Fruit fly (Drosophila melanogaster) whole organism, prepupa: Measurements from ENCODE around the gene Osi22.
A peak's percentile ranks its signal among the peaks of the same experiment; 100 is the strongest.

Experiments
- Blimp-1 ChIP-seq: fragments of 200-800 bp; sonication (Bioruptor generic); optimal IDR thresholded peaks from 3 replicates; lab custom pipeline; 2017; ENCODE audit warnings: missing biosample characterization, missing genetic modification characterization, mild to moderate bottlenecking, moderate library complexity, missing genetic modification reagents
- CG10631 ChIP-seq: fragments of 200-800 bp; sonication (Bioruptor generic); optimal IDR thresholded peaks from 2 replicates; lab custom pipeline; 2016; ENCODE audit warnings: missing biosample characterization, missing genetic modification characterization
- CG10669 ChIP-seq: fragments of 200-800 bp; sonication (Bioruptor generic); optimal IDR thresholded peaks from 3 replicates; lab custom pipeline; 2018; ENCODE audit warnings: missing biosample characterization, mild to moderate bottlenecking, missing genetic modification characterization, moderate library complexity
- CG11294 ChIP-seq: fragments of 200-800 bp; sonication (Bioruptor generic); IDR thresholded peaks from 2 replicates; pipeline ENCODE4 v1.3.6; 2022; ENCODE audit warnings: missing biosample characterization, missing genetic modification characterization
- CG11902 ChIP-seq: fragments of 200-800 bp; sonication (Bioruptor generic); optimal IDR thresholded peaks from 3 replicates; lab custom pipeline; 2016; ENCODE audit warnings: missing biosample characterization, missing genetic modification characterization
- CG15336 ChIP-seq: fragments of 200-800 bp; sonication (Bioruptor generic); IDR thresholded peaks from 2 replicates; pipeline ENCODE4 v1.3.6; 2022; ENCODE audit warnings: missing biosample characterization, missing genetic modification characterization
- CG1621 ChIP-seq: fragments of 200-800 bp; sonication (Bioruptor generic); optimal IDR thresholded peaks from 3 replicates; lab custom pipeline; 2018; ENCODE audit warnings: missing biosample characterization, mild to moderate bottlenecking, missing genetic modification characterization
- CG16779 ChIP-seq: fragments of 200-800 bp; sonication (Bioruptor generic); optimal IDR thresholded peaks from 3 replicates; lab custom pipeline; 2017; ENCODE audit warnings: missing biosample characterization, mild to moderate bottlenecking, missing genetic modification characterization
- CG3032 ChIP-seq: fragments of 200-800 bp; optimal IDR thresholded peaks from 2 replicates; lab custom pipeline; 2019; ENCODE audit warnings: missing biosample characterization, mild to moderate bottlenecking, missing genetic modification characterization, moderate library complexity
- CG31627 ChIP-seq: fragments of 200-800 bp; sonication (Bioruptor generic); optimal IDR thresholded peaks from 3 replicates; lab custom pipeline; 2016; ENCODE audit warnings: missing biosample characterization, missing genetic modification characterization
- CG32006 ChIP-seq: fragments of 200-800 bp; sonication (Bioruptor generic); optimal IDR thresholded peaks from 3 replicates; lab custom pipeline; 2017; ENCODE audit warnings: missing biosample characterization, mild to moderate bottlenecking, missing genetic modification characterization
- CG3919 ChIP-seq: fragments of 200-800 bp; sonication (Bioruptor generic); optimal IDR thresholded peaks from 3 replicates; lab custom pipeline; 2016; ENCODE audit warnings: missing biosample characterization, missing genetic modification characterization
- CG4318 ChIP-seq: fragments of 200-800 bp; sonication (Bioruptor generic); optimal IDR thresholded peaks from 3 replicates; lab custom pipeline; 2017; ENCODE audit warnings: missing biosample characterization, mild to moderate bottlenecking, missing genetic modification characterization
- CG6163 ChIP-seq: fragments of 200-800 bp; sonication (Bioruptor generic); IDR thresholded peaks from 3 replicates; pipeline ENCODE4 v1.3.6; 2022; ENCODE audit warnings: missing biosample characterization, missing genetic modification characterization
- CG6792 ChIP-seq: fragments of 200-800 bp; sonication (Bioruptor generic); optimal IDR thresholded peaks from 3 replicates; lab custom pipeline; 2016; ENCODE audit warnings: missing biosample characterization, missing genetic modification characterization
- CG6854 ChIP-seq: fragments of 200-800 bp; sonication (Bioruptor generic); optimal IDR thresholded peaks from 2 replicates; lab custom pipeline; 2017; ENCODE audit warnings: missing biosample characterization, mild to moderate bottlenecking, missing genetic modification characterization
- CG7368 ChIP-seq: fragments of 200-800 bp; sonication (Bioruptor generic); optimal IDR thresholded peaks from 3 replicates; lab custom pipeline; 2016; ENCODE audit warnings: missing biosample characterization, missing genetic modification characterization
- CG8119 ChIP-seq: fragments of 200-800 bp; sonication (Bioruptor generic); IDR thresholded peaks from 3 replicates; pipeline ENCODE4 v1.3.6; 2022; ENCODE audit warnings: missing biosample characterization, missing genetic modification characterization
- CG9139 ChIP-seq: fragments of 200-800 bp; sonication (Bioruptor generic); optimal IDR thresholded peaks from 3 replicates; lab custom pipeline; 2017; ENCODE audit warnings: missing biosample characterization, mild to moderate bottlenecking, missing genetic modification characterization
- Eip75B ChIP-seq: fragments of 200-800 bp; sonication (Bioruptor generic); optimal IDR thresholded peaks from 3 replicates; lab custom pipeline; 2016; ENCODE audit warnings: missing biosample characterization, missing genetic modification characterization
- Eip93F ChIP-seq: fragments of 200-800 bp; sonication (Bioruptor generic); optimal IDR thresholded peaks from 2 replicates; lab custom pipeline; 2016; ENCODE audit warnings: missing biosample characterization, mild to moderate bottlenecking, missing genetic modification characterization
- Ets21C ChIP-seq: fragments of 200-800 bp; sonication (Bioruptor generic); optimal IDR thresholded peaks from 3 replicates; lab custom pipeline; 2016; ENCODE audit warnings: missing biosample characterization, missing genetic modification characterization
- Ets96B ChIP-seq: fragments of 200-800 bp; optimal IDR thresholded peaks from 2 replicates; lab custom pipeline; 2019; ENCODE audit warnings: missing biosample characterization, mild to moderate bottlenecking, missing genetic modification characterization, moderate library complexity
- Gug ChIP-seq: fragments of 200-800 bp; sonication (Bioruptor generic); IDR thresholded peaks from 2 replicates; pipeline ENCODE4 v1.3.6; 2022; ENCODE audit warnings: missing biosample characterization, missing genetic modification characterization
- Hr38 ChIP-seq: sonication (Bioruptor generic); optimal IDR thresholded peaks from 2 replicates; lab custom pipeline; 2016; ENCODE audit warnings: missing biosample characterization, missing genetic modification characterization
- Hr39 ChIP-seq: fragments of 200-800 bp; sonication (Bioruptor generic); optimal IDR thresholded peaks from 2 replicates; lab custom pipeline; 2016; ENCODE audit warnings: missing biosample characterization, missing genetic modification characterization
- Hr4 ChIP-seq: fragments of 200-800 bp; sonication (Bioruptor generic); optimal IDR thresholded peaks from 3 replicates; lab custom pipeline; 2016; ENCODE audit warnings: missing biosample characterization, missing genetic modification characterization
- OdsH ChIP-seq: fragments of 200-800 bp; sonication (Bioruptor generic); optimal IDR thresholded peaks from 3 replicates; lab custom pipeline; 2016; ENCODE audit warnings: missing biosample characterization, missing genetic modification characterization
- Sox15 ChIP-seq: fragments of 200-800 bp; sonication (Bioruptor generic); optimal IDR thresholded peaks from 3 replicates; lab custom pipeline; 2016; ENCODE audit warnings: missing biosample characterization, missing genetic modification characterization
- achi ChIP-seq: fragments of 200-800 bp; sonication (Bioruptor generic); optimal IDR thresholded peaks from 3 replicates; lab custom pipeline; 2016; ENCODE audit warnings: missing biosample characterization, missing genetic modification characterization
- acj6 ChIP-seq: fragments of 200-800 bp; sonication (Bioruptor generic); optimal IDR thresholded peaks from 3 replicates; lab custom pipeline; 2016; ENCODE audit warnings: missing biosample characterization, missing genetic modification characterization
- cyc ChIP-seq: fragments of 200-800 bp; sonication (Bioruptor generic); optimal IDR thresholded peaks from 3 replicates; lab custom pipeline; 2016; ENCODE audit warnings: missing biosample characterization, missing genetic modification characterization
- eg ChIP-seq: fragments of 200-800 bp; sonication (Bioruptor generic); IDR thresholded peaks from 3 replicates; pipeline ENCODE4 v1.3.6; 2022; ENCODE audit warnings: missing biosample characterization, missing genetic modification characterization
- fd59A ChIP-seq: fragments of 200-800 bp; sonication (Bioruptor generic); optimal IDR thresholded peaks from 2 replicates; lab custom pipeline; 2017; ENCODE audit warnings: missing biosample characterization, mild to moderate bottlenecking, missing genetic modification characterization, missing genetic modification reagents
- fd85E ChIP-seq: fragments of 200-800 bp; sonication (Bioruptor generic); optimal IDR thresholded peaks from 3 replicates; lab custom pipeline; 2016; ENCODE audit warnings: missing biosample characterization, missing genetic modification characterization
- fkh ChIP-seq: fragments of 200-800 bp; sonication (Bioruptor generic); optimal IDR thresholded peaks from 3 replicates; lab custom pipeline; 2017; ENCODE audit warnings: missing biosample characterization, mild to moderate bottlenecking, missing genetic modification characterization, moderate library complexity
- lz ChIP-seq: fragments of 200-800 bp; sonication (Bioruptor generic); optimal IDR thresholded peaks from 3 replicates; lab custom pipeline; 2016; ENCODE audit warnings: missing biosample characterization, missing genetic modification characterization
- net ChIP-seq: fragments of 200-800 bp; sonication (Bioruptor generic); optimal IDR thresholded peaks from 3 replicates; lab custom pipeline; 2016; ENCODE audit warnings: missing biosample characterization, missing genetic modification characterization
- pdm3 ChIP-seq: fragments of 200-800 bp; sonication (Bioruptor generic); optimal IDR thresholded peaks from 3 replicates; lab custom pipeline; 2016; ENCODE audit warnings: missing biosample characterization, missing genetic modification characterization
- salr ChIP-seq, 2 experiments: fragments of 200-800 bp; sonication (Bioruptor generic); optimal IDR thresholded peaks; 3 replicates each; lab custom pipeline; 2016 to 2018; ENCODE audit warnings: missing biosample characterization in 2 of 2, missing genetic modification characterization in 2 of 2, mild to moderate bottlenecking in 1 of 2
- svp ChIP-seq: fragments of 200-800 bp; sonication (Bioruptor generic); peaks from one replicate; lab custom pipeline; 2016; ENCODE audit warnings: missing biosample characterization, missing genetic modification characterization
- topi ChIP-seq: fragments of 200-800 bp; sonication (Bioruptor generic); optimal IDR thresholded peaks from 3 replicates; lab custom pipeline; 2016; ENCODE audit warnings: missing biosample characterization, missing genetic modification characterization
- vri ChIP-seq: fragments of 200-800 bp; sonication (Bioruptor generic); optimal IDR thresholded peaks from 3 replicates; lab custom pipeline; 2016; ENCODE audit warnings: missing biosample characterization, mild to moderate bottlenecking, missing genetic modification characterization

The Osi22 gene

DNA sequence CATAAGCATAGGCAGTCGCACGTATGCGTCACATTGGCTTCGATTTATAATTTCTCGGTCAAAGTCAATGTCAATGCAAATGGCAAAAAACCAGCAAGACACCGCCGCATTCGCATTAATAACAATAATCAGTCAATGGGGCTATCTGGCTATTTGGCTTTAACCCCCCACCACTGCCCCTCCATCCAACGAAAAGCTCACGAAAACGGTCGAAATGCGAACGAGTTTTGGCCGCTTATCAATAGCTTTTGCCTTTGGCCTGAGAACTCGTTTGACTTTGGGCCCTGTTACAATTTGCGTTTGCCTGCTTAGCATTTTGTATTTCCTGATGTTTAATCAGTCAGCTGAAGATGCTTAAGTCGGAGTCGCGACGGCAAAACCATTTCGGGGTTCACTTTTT lies 17.0 kb upstream of the Osi22 start:
- no peak for TF ChIP-seq CG8119
- TF ChIP-seq CG11294 (GFP tag; lab: Robert Waterston, UW), result no peak
- TF ChIP-seq CG9139 (GFP tag; lab: Kevin White, UChicago), result no peak
- TF ChIP-seq vri (GFP tag; lab: Kevin White, UChicago), result no peak
- TF ChIP-seq net (GFP tag; lab: Kevin White, UChicago), result no peak
- no peak for TF ChIP-seq CG16779
- TF ChIP-seq salr (GFP tag; optimal IDR thresholded peaks at IDR 0.05; lab: Kevin White, UChicago), result no peak
- TF ChIP-seq lz (GFP tag; lab: Kevin White, UChicago), result no peak
- TF ChIP-seq Sox15 (GFP tag; lab: Kevin White, UChicago), result no peak
- no peak for TF ChIP-seq Eip75B (GFP tag; lab: Kevin White, UChicago)
- TF ChIP-seq fd85E (GFP tag; lab: Kevin White, UChicago), result no peak
- TF ChIP-seq eg, result no peak
- TF ChIP-seq pdm3 (GFP tag; lab: Kevin White, UChicago), result no peak
- no peak for TF ChIP-seq CG6163 (GFP tag; lab: Robert Waterston, UW)
- TF ChIP-seq CG1621 (tag; lab: Kevin White, UChicago), result no peak
- TF ChIP-seq Ets96B (tag; lab: Kevin White, UChicago), result no peak
- no peak for TF ChIP-seq Hr39

- TF ChIP-seq topi (GFP tag; lab: Kevin White, UChicago), result no peak
- no peak for TF ChIP-seq fkh (GFP tag; lab: Kevin White, UChicago)
- no peak for TF ChIP-seq Blimp-1
- no peak for TF ChIP-seq CG31627 (GFP tag; lab: Kevin White, UChicago)
- TF ChIP-seq acj6 (GFP tag; lab: Kevin White, UChicago), result no peak
These were observed 16.1 kb upstream of the Osi22 start for dm6 chr3R:13274257-13274796.

DNA sequence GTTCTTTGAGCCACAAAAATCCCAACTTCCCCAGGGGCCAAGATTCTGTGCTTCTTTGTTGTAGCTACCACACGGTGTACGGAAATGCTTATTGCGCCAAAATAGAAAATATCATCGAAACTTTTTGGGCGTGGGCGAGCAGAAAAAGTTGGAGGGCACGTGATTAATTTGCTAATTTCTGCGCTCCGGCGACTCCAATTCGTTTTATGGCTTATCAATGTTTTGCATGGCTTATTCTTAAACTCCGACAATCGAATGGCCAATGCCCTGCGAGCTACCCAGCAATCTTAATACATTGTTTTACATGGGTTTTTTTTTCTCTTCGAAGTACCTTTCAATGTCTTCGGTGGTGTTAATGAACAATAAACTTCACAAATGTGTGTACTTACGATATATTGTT lies 15.0 kb upstream of the Osi22 start:
- TF ChIP-seq Hr39 (no peak), svp (peak; percentile 74)

DNA sequence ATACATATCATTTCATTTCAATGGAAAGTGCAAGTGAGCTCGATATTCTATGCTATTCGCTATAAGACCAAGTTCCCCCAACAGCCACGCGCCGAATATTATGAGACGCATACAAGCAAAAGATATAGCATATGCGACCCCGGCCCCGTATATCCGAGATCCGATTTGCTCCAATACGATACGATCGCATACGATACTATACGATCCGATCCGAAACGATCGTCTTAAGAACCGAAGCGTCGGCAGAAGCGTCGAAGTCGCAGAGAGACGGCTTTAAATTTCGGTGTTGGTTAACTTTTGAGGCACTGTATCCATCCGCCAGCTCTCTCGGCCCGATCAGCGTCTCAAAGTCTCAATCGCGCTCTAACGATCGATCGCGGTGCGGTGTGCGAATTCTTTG lies 11.0 kb upstream of the Osi22 start, which contains the start of gene CG8630:
Gene CG8630, plus strand, starts transcription at position 303 of the 400 bp plus-strand sequence.
- TF ChIP-seq CG6792 (GFP tag; lab: Kevin White, UChicago) (no peak), CG6163 (GFP tag; lab: Robert Waterston, UW) (no peak), Hr38 (no peak), CG6854 (GFP tag; lab: Kevin White, UChicago) (no peak), vri (GFP tag; lab: Kevin White, UChicago) (no peak), cyc (no peak), Eip93F (GFP tag; lab: Kevin White, UChicago) (no peak), CG10669 (GFP tag; lab: Kevin White, UChicago) (no peak), CG11902 (GFP tag; lab: Kevin White, UChicago) (no peak), CG10631 (GFP tag; lab: Kevin White, UChicago) (no peak), Ets21C (no peak), CG15336 (no peak), fd59A (GFP tag; lab: Kevin White, UChicago) (no peak), CG4318 (GFP tag; lab: Kevin White, UChicago) (no peak), Sox15 (GFP tag; lab: Kevin White, UChicago) (no peak), acj6 (GFP tag; lab: Kevin White, UChicago) (no peak)

DNA sequence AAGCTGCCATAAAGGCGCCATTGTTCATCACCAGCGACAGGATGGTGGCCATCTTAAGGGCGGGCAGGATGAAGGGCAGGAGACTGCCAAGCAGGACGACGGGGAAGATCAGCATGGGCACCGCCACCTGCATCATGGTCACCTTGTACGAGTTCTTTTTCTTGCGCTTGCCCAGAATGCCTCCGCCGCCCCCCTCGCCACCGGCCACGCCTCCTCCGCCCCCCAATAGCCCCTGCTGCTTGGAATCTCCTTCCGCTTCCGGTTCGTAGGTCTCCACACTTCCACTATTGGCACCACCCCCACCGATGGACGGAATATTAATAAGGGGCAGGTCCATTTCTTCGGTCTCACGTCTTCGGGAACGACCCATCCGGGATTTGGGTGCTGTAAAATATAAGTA lies 5.3 kb upstream of the Osi22 start:
- TF ChIP-seq lz (GFP tag; lab: Kevin White, UChicago), result no peak
- TF ChIP-seq svp, result no peak
- TF ChIP-seq Gug (GFP tag; lab: Robert Waterston, UW), result no peak
- TF ChIP-seq Eip93F (GFP tag; lab: Kevin White, UChicago), result no peak
- TF ChIP-seq CG3032 (tag; lab: Kevin White, UChicago), result no peak
- TF ChIP-seq eg, result no peak
- no peak for TF ChIP-seq CG32006
- no peak for TF ChIP-seq CG6792 (GFP tag; lab: Kevin White, UChicago)
- TF ChIP-seq CG10631 (GFP tag; lab: Kevin White, UChicago), result no peak
- TF ChIP-seq Sox15 (GFP tag; lab: Kevin White, UChicago), result no peak
- TF ChIP-seq CG15336, result no peak
- no peak for TF ChIP-seq OdsH (GFP tag; lab: Kevin White, UChicago)
- no peak for TF ChIP-seq CG3919 (GFP tag; lab: Kevin White, UChicago)
- no peak for TF ChIP-seq CG10669 (GFP tag; lab: Kevin White, UChicago)
- no peak for TF ChIP-seq CG7368 (GFP tag; lab: Kevin White, UChicago)
- TF ChIP-seq CG9139 (GFP tag; lab: Kevin White, UChicago), result no peak
- TF ChIP-seq Hr4, result no peak
- TF ChIP-seq achi, result no peak
- no peak for TF ChIP-seq Eip75B (GFP tag; lab: Kevin White, UChicago)
- no peak for TF ChIP-seq CG11902 (GFP tag; lab: Kevin White, UChicago)
